Fruit fly (Drosophila melanogaster): ENCODE data around the gene D2hgdh.

D2hgdh gene

dm6 chrX:2191896-2192295 lies 50.6 kb downstream of the D2hgdh start (continued):
- no peak for TF ChIP-seq Atf3 (GFP tag; optimal IDR thresholded peaks at IDR 0.05)
- no peak for TF ChIP-seq tll (GFP tag; optimal IDR thresholded peaks at IDR 0.05)
- peak; percentile 8 for TF ChIP-seq CG2875 (GFP tag; optimal IDR thresholded peaks at IDR 0.05)
- no peak for TF ChIP-seq CG15269 (tag; optimal IDR thresholded peaks at IDR 0.05)
- no peak for TF ChIP-seq row (GFP tag; IDR thresholded peaks at IDR 0.05)
- no peak for TF ChIP-seq sens-2 (GFP tag; IDR thresholded peaks at IDR 0.05)
- peak; percentile 4 for TF ChIP-seq sug (tag; optimal IDR thresholded peaks at IDR 0.05)
- no peak for TF ChIP-seq CG16813 (GFP tag; IDR thresholded peaks at IDR 0.05; ENCODE audit: partially characterized antibody)
- TF ChIP-seq CG13624 (GFP tag; optimal IDR thresholded peaks at IDR 0.05) = no peak
- TF ChIP-seq CG3838 (GFP tag; optimal IDR thresholded peaks at IDR 0.05) = no peak
- TF ChIP-seq Xbp1 (GFP tag; optimal IDR thresholded peaks at IDR 0.05) = no peak
- no peak for TF ChIP-seq wor (GFP tag; IDR thresholded peaks at IDR 0.05)
- peak; percentile 3 for TF ChIP-seq CG6813 (GFP tag; optimal IDR thresholded peaks at IDR 0.05)
- no peak for TF ChIP-seq Ravus (GFP tag; IDR thresholded peaks at IDR 0.05)
- TF ChIP-seq sd (tag; optimal IDR thresholded peaks at IDR 0.05) = no peak
- TF ChIP-seq CG10959 (GFP tag; IDR thresholded peaks at IDR 0.05) = no peak
- TF ChIP-seq Sry-δ (GFP tag; optimal IDR thresholded peaks at IDR 0.05) = no peak
- TF ChIP-seq amos (GFP tag; IDR thresholded peaks at IDR 0.05; ENCODE audit: partially characterized antibody) = no peak
- peak; percentile 8 for TF ChIP-seq Blimp-1 (GFP tag; optimal IDR thresholded peaks at IDR 0.05)
- TF ChIP-seq jigr1 (GFP tag; IDR thresholded peaks at IDR 0.05) = no peak
- TF ChIP-seq ATbp (GFP tag; optimal IDR thresholded peaks at IDR 0.05) = peak; percentile 59
- TF ChIP-seq CG15073 (GFP tag; optimal IDR thresholded peaks at IDR 0.05) = no peak
- TF ChIP-seq D19B (GFP tag; optimal IDR thresholded peaks at IDR 0.05) = no peak
- no peak for TF ChIP-seq jing (GFP tag; optimal IDR thresholded peaks at IDR 0.05)
- TF ChIP-seq Gug (GFP tag; IDR thresholded peaks at IDR 0.05) = no peak
- no peak for TF ChIP-seq CG1602 (GFP tag; optimal IDR thresholded peaks at IDR 0.05)
- TF ChIP-seq CG6272 (GFP tag; IDR thresholded peaks at IDR 0.05) = no peak
- TF ChIP-seq CG34422 (GFP tag; IDR thresholded peaks at IDR 0.05) = no peak
- no peak for TF ChIP-seq maf-S (GFP tag; optimal IDR thresholded peaks at IDR 0.05)
- no peak for TF ChIP-seq CG12071 (GFP tag; optimal IDR thresholded peaks at IDR 0.05)
- no peak for TF ChIP-seq Adf1 (GFP tag; IDR thresholded peaks at IDR 0.05)
- no peak for TF ChIP-seq Hr78 (GFP tag; optimal IDR thresholded peaks at IDR 0.05)
- TF ChIP-seq hb (GFP tag; IDR thresholded peaks at IDR 0.05; ENCODE audit: partially characterized antibody) = no peak
- no peak for TF ChIP-seq CG10543 (GFP tag; optimal IDR thresholded peaks at IDR 0.05)
- TF ChIP-seq NC2β (GFP tag; optimal IDR thresholded peaks at IDR 0.05) = no peak
- no peak for TF ChIP-seq Dbx (GFP tag; IDR thresholded peaks at IDR 0.05)
- TF ChIP-seq zen (tag; optimal IDR thresholded peaks at IDR 0.05) = no peak
- peak in 1 of 2 experiments; percentile 20 for TF ChIP-seq bsh (GFP tag; optimal IDR thresholded peaks at IDR 0.05)
- TF ChIP-seq otp (GFP tag; IDR thresholded peaks at IDR 0.05) = 0 out of 3 replicates have a peak, but pooled peaks have one; percentile 31
- TF ChIP-seq E2f2 (GFP tag; IDR thresholded peaks at IDR 0.05) = no peak
- no peak for TF ChIP-seq br (optimal IDR thresholded peaks at IDR 0.05)
- TF ChIP-seq CrebB (tag; optimal IDR thresholded peaks at IDR 0.05) = no peak
- peak; percentile 35; the same call in 1 of the 2 replicates for TF ChIP-seq Awh (GFP tag; IDR thresholded peaks at IDR 0.05)
- no peak for TF ChIP-seq Usf (GFP tag; optimal IDR thresholded peaks at IDR 0.05)
- no peak for TF ChIP-seq danr (GFP tag; IDR thresholded peaks at IDR 0.05)
- no peak for TF ChIP-seq HmgZ (tag; optimal IDR thresholded peaks at IDR 0.05)
- no peak for TF ChIP-seq BtbVII (GFP tag; optimal IDR thresholded peaks at IDR 0.05)
- TF ChIP-seq CG31365 (tag; optimal IDR thresholded peaks at IDR 0.05) = no peak
- no peak for TF ChIP-seq CG7372 (GFP tag; IDR thresholded peaks at IDR 0.05)
- peak; percentile 27 for TF ChIP-seq CG3407 (GFP tag; optimal IDR thresholded peaks at IDR 0.05)
- no peak for TF ChIP-seq gem (tag; optimal IDR thresholded peaks at IDR 0.05)
- no peak for TF ChIP-seq NFAT (GFP tag; IDR thresholded peaks at IDR 0.05)
